Worm (Caenorhabditis elegans): ENCODE results near the gene C50D2.7.

DNA sequence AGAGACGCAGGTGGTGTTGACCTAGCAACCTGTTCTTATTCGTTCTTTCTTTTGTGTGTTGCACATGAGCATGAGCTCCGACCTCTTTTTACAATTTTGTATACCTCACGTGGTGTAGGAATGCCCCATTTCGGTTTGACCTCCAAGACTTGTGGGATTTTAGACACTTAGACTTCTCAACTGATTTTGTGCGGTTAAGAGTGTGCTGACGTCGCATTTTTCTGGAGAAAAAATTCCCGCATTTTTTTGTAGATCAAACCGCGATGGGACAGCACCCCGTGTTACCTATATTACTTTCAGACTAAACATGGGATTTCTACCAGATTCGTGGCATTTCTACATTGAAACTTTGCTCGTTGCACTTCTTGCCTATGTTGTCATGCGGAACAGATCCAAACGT lies 43.7 kb downstream of the C50D2.7 start, which contains the start of gene sptl-1:
- TF ChIP-seq lin-54 (GFP tag; optimal IDR thresholded peaks at IDR 0.05), result no peak
- no peak for TF ChIP-seq snpc-3.4 (tag; optimal IDR thresholded peaks at IDR 0.05)
- TF ChIP-seq Y67H2A.10 (GFP tag; conservative IDR thresholded peaks at IDR 0.05), result no peak
- no peak for TF ChIP-seq B0035.1 (tag; optimal IDR thresholded peaks at IDR 0.05)

Measured in whole organism, young adult.